Worm (Caenorhabditis elegans): ENCODE measurements around the gene ets-6.

Gene ets-6

ce11 chrV:7580378-7580777 is at the start of gene ets-6:
Gene ets-6 (minus strand): TSS chrV:7580546.
- TF ChIP-seq ama-1 (optimal IDR thresholded peaks at IDR 0.05) (no peak), pes-1 (GFP tag; IDR thresholded peaks at IDR 0.05) (no peak), tbx-11 (GFP tag; IDR thresholded peaks at IDR 0.05) (no peak), hmbx-1 (tag; optimal IDR thresholded peaks at IDR 0.05) (no peak), scrt-1 (GFP tag; IDR thresholded peaks at IDR 0.05) (no peak), ceh-13 (GFP tag; optimal IDR thresholded peaks at IDR 0.05) (no peak), flt-1 (GFP tag; IDR thresholded peaks at IDR 0.05) (no peak)

- TF ChIP-seq pes-1 (GFP tag; IDR thresholded peaks at IDR 0.05): no peak
- TF ChIP-seq B0310.2 (tag; optimal IDR thresholded peaks at IDR 0.05): no peak
- TF ChIP-seq tbx-11 (GFP tag; IDR thresholded peaks at IDR 0.05): no peak
- no peak for TF ChIP-seq ama-1 (optimal IDR thresholded peaks at IDR 0.05)
- no peak for TF ChIP-seq flt-1 (GFP tag; IDR thresholded peaks at IDR 0.05)
- no peak for TF ChIP-seq hmbx-1 (tag; optimal IDR thresholded peaks at IDR 0.05)
- no peak for TF ChIP-seq scrt-1 (GFP tag; IDR thresholded peaks at IDR 0.05)
- TF ChIP-seq tbx-37 (GFP tag; conservative IDR thresholded peaks at IDR 0.05): no peak
- TF ChIP-seq hnd-1 (tag; optimal IDR thresholded peaks at IDR 0.05): no peak
- TF ChIP-seq ceh-13 (GFP tag; optimal IDR thresholded peaks at IDR 0.05): no peak
- no peak for TF ChIP-seq tra-4 (tag; optimal IDR thresholded peaks at IDR 0.05)
- TF ChIP-seq aly-1 (tag; optimal IDR thresholded peaks at IDR 0.05): no peak
- no peak for TF ChIP-seq F13C5.2 (tag; optimal IDR thresholded peaks at IDR 0.05)
- TF ChIP-seq sea-1 (GFP tag; conservative IDR thresholded peaks at IDR 0.05): no peak
These were observed 49.2 kb upstream of the ets-6 start, which contains the start of gene srd-30 for ce11 chrV:7629504-7629903. Gene srd-30 (plus strand): TSS chrV:7629804.

- TF ChIP-seq tbx-11 (GFP tag; IDR thresholded peaks at IDR 0.05) (no peak), tbx-37 (GFP tag; conservative IDR thresholded peaks at IDR 0.05) (no peak), ceh-36 (tag; optimal IDR thresholded peaks at IDR 0.05) (no peak)
These were observed 46.2 kb upstream of the ets-6 start, which contains the start of gene F07C4.6 for ce11 chrV:7626550-7626949. Gene F07C4.6 (plus strand): TSS chrV:7626850.

- no peak for TF ChIP-seq ceh-13 (GFP tag; optimal IDR thresholded peaks at IDR 0.05)
- TF ChIP-seq tbx-11 (GFP tag; IDR thresholded peaks at IDR 0.05): no peak
- no peak for TF ChIP-seq aly-1 (tag; optimal IDR thresholded peaks at IDR 0.05)
- TF ChIP-seq hnd-1 (tag; optimal IDR thresholded peaks at IDR 0.05): no peak
- TF ChIP-seq ama-1 (optimal IDR thresholded peaks at IDR 0.05): no peak
- no peak for TF ChIP-seq F13C5.2 (tag; optimal IDR thresholded peaks at IDR 0.05)
- no peak for TF ChIP-seq tbx-37 (GFP tag; conservative IDR thresholded peaks at IDR 0.05)
- TF ChIP-seq tra-4 (tag; optimal IDR thresholded peaks at IDR 0.05): no peak
- no peak for TF ChIP-seq B0310.2 (tag; optimal IDR thresholded peaks at IDR 0.05)
- TF ChIP-seq ets-7 (tag; optimal IDR thresholded peaks at IDR 0.05): no peak
- no peak for TF ChIP-seq scrt-1 (GFP tag; IDR thresholded peaks at IDR 0.05)
- TF ChIP-seq pes-1 (GFP tag; IDR thresholded peaks at IDR 0.05): no peak
- TF ChIP-seq hmbx-1 (tag; optimal IDR thresholded peaks at IDR 0.05): no peak
- no peak for TF ChIP-seq ceh-36 (tag; optimal IDR thresholded peaks at IDR 0.05)
- no peak for TF ChIP-seq sea-1 (GFP tag; conservative IDR thresholded peaks at IDR 0.05)
- no peak for TF ChIP-seq hmg-4 (GFP tag; optimal IDR thresholded peaks at IDR 0.05)
- no peak for TF ChIP-seq flt-1 (GFP tag; IDR thresholded peaks at IDR 0.05)
These were observed 44.3 kb upstream of the ets-6 start, which contains the start of gene grsp-4 for ce11 chrV:7624652-7625051. Gene grsp-4 (plus strand): TSS chrV:7624952.

- TF ChIP-seq ceh-13 (GFP tag; optimal IDR thresholded peaks at IDR 0.05) (no peak), pes-1 (GFP tag; IDR thresholded peaks at IDR 0.05) (no peak), hnd-1 (tag; optimal IDR thresholded peaks at IDR 0.05) (no peak), scrt-1 (GFP tag; IDR thresholded peaks at IDR 0.05) (no peak), tbx-37 (GFP tag; conservative IDR thresholded peaks at IDR 0.05) (no peak), tra-4 (tag; optimal IDR thresholded peaks at IDR 0.05) (no peak), B0310.2 (tag; optimal IDR thresholded peaks at IDR 0.05) (no peak), ceh-36 (tag; optimal IDR thresholded peaks at IDR 0.05) (no peak), aly-1 (tag; optimal IDR thresholded peaks at IDR 0.05) (no peak)
These were observed 43.8 kb upstream of the ets-6 start, which contains the start of gene C50E3.13 for ce11 chrV:7624152-7624551. Gene C50E3.13 (minus strand): TSS chrV:7624252.

ce11 chrV:7622011-7622465 is 41.7 kb upstream of the ets-6 start, which contains the start of gene C50E3.12:
Gene C50E3.12 (minus strand): TSS chrV:7622061.
- TF ChIP-seq hnd-1 (tag; optimal IDR thresholded peaks at IDR 0.05): no peak
- TF ChIP-seq scrt-1 (GFP tag; IDR thresholded peaks at IDR 0.05): no peak
- no peak for TF ChIP-seq ets-7 (tag; optimal IDR thresholded peaks at IDR 0.05)
- no peak for TF ChIP-seq aly-1 (tag; optimal IDR thresholded peaks at IDR 0.05)
- no peak for TF ChIP-seq hmg-4 (GFP tag; optimal IDR thresholded peaks at IDR 0.05)
- no peak for TF ChIP-seq B0310.2 (tag; optimal IDR thresholded peaks at IDR 0.05)

ce11 chrV:7618114-7618513 is 37.8 kb upstream of the ets-6 start, which contains the start of gene C50E3.15:
Gene C50E3.15 (plus strand): TSS chrV:7618414.
- TF ChIP-seq F13C5.2 (tag; optimal IDR thresholded peaks at IDR 0.05): no peak
- no peak for TF ChIP-seq B0310.2 (tag; optimal IDR thresholded peaks at IDR 0.05)
- TF ChIP-seq tbx-37 (GFP tag; conservative IDR thresholded peaks at IDR 0.05): no peak
- no peak for TF ChIP-seq ets-7 (tag; optimal IDR thresholded peaks at IDR 0.05)
- TF ChIP-seq hmbx-1 (tag; optimal IDR thresholded peaks at IDR 0.05): no peak
- no peak for TF ChIP-seq flt-1 (GFP tag; IDR thresholded peaks at IDR 0.05)
- no peak for TF ChIP-seq hmg-4 (GFP tag; optimal IDR thresholded peaks at IDR 0.05)
- no peak for TF ChIP-seq tra-4 (tag; optimal IDR thresholded peaks at IDR 0.05)
- no peak for TF ChIP-seq ama-1 (optimal IDR thresholded peaks at IDR 0.05)
- TF ChIP-seq ceh-36 (tag; optimal IDR thresholded peaks at IDR 0.05): no peak
- TF ChIP-seq aly-1 (tag; optimal IDR thresholded peaks at IDR 0.05): no peak
- no peak for TF ChIP-seq pes-1 (GFP tag; IDR thresholded peaks at IDR 0.05)

- no peak for TF ChIP-seq ceh-13 (GFP tag; optimal IDR thresholded peaks at IDR 0.05)
- no peak for TF ChIP-seq tbx-11 (GFP tag; IDR thresholded peaks at IDR 0.05)
- TF ChIP-seq hmbx-1 (tag; optimal IDR thresholded peaks at IDR 0.05): no peak
- TF ChIP-seq B0310.2 (tag; optimal IDR thresholded peaks at IDR 0.05): no peak
- no peak for TF ChIP-seq ceh-36 (tag; optimal IDR thresholded peaks at IDR 0.05)
- no peak for TF ChIP-seq tbx-37 (GFP tag; conservative IDR thresholded peaks at IDR 0.05)
- no peak for TF ChIP-seq ama-1 (optimal IDR thresholded peaks at IDR 0.05)
- no peak for TF ChIP-seq scrt-1 (GFP tag; IDR thresholded peaks at IDR 0.05)
- TF ChIP-seq hnd-1 (tag; optimal IDR thresholded peaks at IDR 0.05): no peak
- TF ChIP-seq hmg-4 (GFP tag; optimal IDR thresholded peaks at IDR 0.05): no peak
- no peak for TF ChIP-seq pes-1 (GFP tag; IDR thresholded peaks at IDR 0.05)
- no peak for TF ChIP-seq sea-1 (GFP tag; conservative IDR thresholded peaks at IDR 0.05)
- no peak for TF ChIP-seq ets-7 (tag; optimal IDR thresholded peaks at IDR 0.05)
- no peak for TF ChIP-seq tra-4 (tag; optimal IDR thresholded peaks at IDR 0.05)
- TF ChIP-seq flt-1 (GFP tag; IDR thresholded peaks at IDR 0.05): no peak
- TF ChIP-seq F13C5.2 (tag; optimal IDR thresholded peaks at IDR 0.05): no peak
- TF ChIP-seq aly-1 (tag; optimal IDR thresholded peaks at IDR 0.05): no peak
These were observed 31.7 kb upstream of the ets-6 start, which contains the start of gene clec-215 for ce11 chrV:7612044-7612443. Gene clec-215 (plus strand): TSS chrV:7612344.
